Fruit fly (Drosophila melanogaster): ENCODE measurements around the gene CG17111.

DNA sequence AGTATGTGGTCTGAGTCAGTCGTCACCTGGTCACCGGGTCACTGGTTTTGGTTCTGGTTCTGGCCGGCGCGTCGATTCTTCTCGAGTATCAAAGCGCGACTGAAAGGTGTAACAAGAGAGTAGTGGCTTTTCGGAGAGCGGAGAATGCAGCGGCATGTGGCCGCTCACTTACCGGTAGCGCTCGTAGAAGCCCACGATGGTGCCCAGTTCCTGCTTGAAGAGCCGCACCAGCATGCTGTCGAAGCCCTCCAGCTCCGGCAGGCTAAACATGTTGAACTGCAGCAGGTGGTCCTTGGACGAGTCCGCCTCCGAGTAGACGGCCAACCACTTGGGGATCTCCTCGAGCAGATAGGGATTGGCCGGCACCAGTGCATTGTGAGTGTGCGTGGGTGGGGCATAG is 8.2 kb downstream of the CG17111 start, which contains the start of gene Ctns:
- TF ChIP-seq psq (optimal IDR thresholded peaks at IDR 0.05) (no peak), CG8478 (optimal IDR thresholded peaks at IDR 0.05) (no peak), usp (GFP tag; optimal IDR thresholded peaks at IDR 0.05) (no peak)

All from whole organism.